Worm (Caenorhabditis elegans) whole organism, L1 larva: ENCODE results near the gene eor-2.

Source experiments
- ama-1 ChIP-seq: fragments of 150-350 bp; optimal IDR thresholded peaks from 2 replicates; lab custom pipeline; 2014
- ces-1 ChIP-seq: fragments of 150-350 bp; optimal IDR thresholded peaks from 2 replicates; lab custom pipeline; 2014; ENCODE audit warnings: missing biosample characterization, missing genetic modification reagents, missing genetic modification characterization
- ztf-11 ChIP-seq, 2 experiments: sonication (generic microtip); optimal IDR thresholded peaks; 2 replicates each; lab custom pipeline; 2016 to 2017; ENCODE audit warnings: missing genetic modification characterization in 2 of 2, missing biosample characterization in 1 of 2, missing compliant biosample characterization in 1 of 2

DNA sequence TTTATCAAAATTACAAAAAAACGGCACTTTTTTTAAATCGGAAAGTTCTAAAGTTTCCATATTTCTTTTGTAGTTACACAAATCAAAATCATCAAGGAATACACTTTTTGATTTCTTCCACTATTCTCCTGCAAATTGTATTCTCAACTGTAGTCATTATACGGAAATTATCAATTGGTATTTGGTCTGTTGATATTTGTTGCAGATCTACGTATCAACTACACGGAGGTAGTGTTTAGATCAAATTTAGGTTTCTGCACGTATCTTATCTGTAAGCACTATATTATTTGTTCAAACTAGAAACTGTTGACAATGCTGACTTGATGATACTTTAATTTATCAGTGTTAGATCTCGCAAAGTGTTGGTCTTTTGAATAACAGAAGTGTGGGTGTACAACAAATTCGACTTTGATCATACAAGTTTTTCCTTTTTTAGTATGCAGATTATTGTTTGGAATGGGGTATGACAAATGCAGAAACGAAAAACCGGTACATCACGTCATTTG is 34.5 kb upstream of the eor-2 start:
- TF ChIP-seq ztf-11 (tag; optimal IDR thresholded peaks at IDR 0.05; lab: Kevin White, UChicago) (no peak), ama-1 (lab: Kevin White, UChicago) (no peak), ces-1 (GFP tag; lab: Kevin White, UChicago) (no peak)
